Fruit fly (Drosophila melanogaster) whole organism, prepupa: ENCODE data around the gene lsn.

ENCODE experiments used
- Blimp-1 ChIP-seq: fragments of 200-800 bp; sonication (Bioruptor generic); optimal IDR thresholded peaks from 3 replicates; lab custom pipeline; 2017; ENCODE audit warnings: missing biosample characterization, missing genetic modification characterization, mild to moderate bottlenecking, moderate library complexity, missing genetic modification reagents
- CG10669 ChIP-seq: fragments of 200-800 bp; sonication (Bioruptor generic); optimal IDR thresholded peaks from 3 replicates; lab custom pipeline; 2018; ENCODE audit warnings: missing biosample characterization, mild to moderate bottlenecking, missing genetic modification characterization, moderate library complexity
- CG11294 ChIP-seq: fragments of 200-800 bp; sonication (Bioruptor generic); IDR thresholded peaks from 2 replicates; pipeline ENCODE4 v1.3.6; 2022; ENCODE audit warnings: missing biosample characterization, missing genetic modification characterization
- CG11762 ChIP-seq: fragments of 200-800 bp; sonication (Bioruptor generic); optimal IDR thresholded peaks from 3 replicates; lab custom pipeline; 2016; ENCODE audit warnings: missing biosample characterization, missing genetic modification characterization; ENCODE audit not compliant: insufficient read depth
- CG11902 ChIP-seq: fragments of 200-800 bp; sonication (Bioruptor generic); optimal IDR thresholded peaks from 3 replicates; lab custom pipeline; 2016; ENCODE audit warnings: missing biosample characterization, missing genetic modification characterization
- CG15336 ChIP-seq: fragments of 200-800 bp; sonication (Bioruptor generic); IDR thresholded peaks from 2 replicates; pipeline ENCODE4 v1.3.6; 2022; ENCODE audit warnings: missing biosample characterization, missing genetic modification characterization
- CG1621 ChIP-seq: fragments of 200-800 bp; sonication (Bioruptor generic); optimal IDR thresholded peaks from 3 replicates; lab custom pipeline; 2018; ENCODE audit warnings: missing biosample characterization, mild to moderate bottlenecking, missing genetic modification characterization
- CG16779 ChIP-seq: fragments of 200-800 bp; sonication (Bioruptor generic); optimal IDR thresholded peaks from 3 replicates; lab custom pipeline; 2017; ENCODE audit warnings: missing biosample characterization, mild to moderate bottlenecking, missing genetic modification characterization
- CG3032 ChIP-seq: fragments of 200-800 bp; optimal IDR thresholded peaks from 2 replicates; lab custom pipeline; 2019; ENCODE audit warnings: missing biosample characterization, mild to moderate bottlenecking, missing genetic modification characterization, moderate library complexity
- CG31627 ChIP-seq: fragments of 200-800 bp; sonication (Bioruptor generic); optimal IDR thresholded peaks from 3 replicates; lab custom pipeline; 2016; ENCODE audit warnings: missing biosample characterization, missing genetic modification characterization
- CG32006 ChIP-seq: fragments of 200-800 bp; sonication (Bioruptor generic); optimal IDR thresholded peaks from 3 replicates; lab custom pipeline; 2017; ENCODE audit warnings: missing biosample characterization, mild to moderate bottlenecking, missing genetic modification characterization
- CG34406 ChIP-seq: fragments of 200-800 bp; sonication (Bioruptor generic); optimal IDR thresholded peaks from 3 replicates; lab custom pipeline; 2016; ENCODE audit warnings: missing biosample characterization, missing genetic modification characterization
- CG4318 ChIP-seq: fragments of 200-800 bp; sonication (Bioruptor generic); optimal IDR thresholded peaks from 3 replicates; lab custom pipeline; 2017; ENCODE audit warnings: missing biosample characterization, mild to moderate bottlenecking, missing genetic modification characterization
- CG6276 ChIP-seq: fragments of 200-800 bp; sonication (Bioruptor generic); optimal IDR thresholded peaks from 2 replicates; lab custom pipeline; 2017; ENCODE audit warnings: missing biosample characterization, mild to moderate bottlenecking, missing genetic modification characterization
- CG6792 ChIP-seq: fragments of 200-800 bp; sonication (Bioruptor generic); optimal IDR thresholded peaks from 3 replicates; lab custom pipeline; 2016; ENCODE audit warnings: missing biosample characterization, missing genetic modification characterization
- CG6808 ChIP-seq: fragments of 200-800 bp; sonication (Bioruptor generic); optimal IDR thresholded peaks from 3 replicates; lab custom pipeline; 2017; ENCODE audit warnings: missing biosample characterization, missing genetic modification characterization, mild to moderate bottlenecking, moderate library complexity, missing genetic modification reagents
- CG6854 ChIP-seq: fragments of 200-800 bp; sonication (Bioruptor generic); optimal IDR thresholded peaks from 2 replicates; lab custom pipeline; 2017; ENCODE audit warnings: missing biosample characterization, mild to moderate bottlenecking, missing genetic modification characterization
- CG7368 ChIP-seq: fragments of 200-800 bp; sonication (Bioruptor generic); optimal IDR thresholded peaks from 3 replicates; lab custom pipeline; 2016; ENCODE audit warnings: missing biosample characterization, missing genetic modification characterization
- CG8319 ChIP-seq: fragments of 200-800 bp; sonication (Bioruptor generic); optimal IDR thresholded peaks from 3 replicates; lab custom pipeline; 2016; ENCODE audit warnings: missing biosample characterization, missing genetic modification characterization
- CG8632 ChIP-seq: fragments of 200-800 bp; sonication (Bioruptor generic); optimal IDR thresholded peaks from 3 replicates; lab custom pipeline; 2016; ENCODE audit warnings: missing biosample characterization, missing genetic modification characterization
- Eip78C ChIP-seq: fragments of 200-800 bp; sonication (Bioruptor generic); peaks from one replicate; lab custom pipeline; 2016; ENCODE audit warnings: missing biosample characterization, missing genetic modification characterization
- Eip93F ChIP-seq: fragments of 200-800 bp; sonication (Bioruptor generic); optimal IDR thresholded peaks from 2 replicates; lab custom pipeline; 2016; ENCODE audit warnings: missing biosample characterization, mild to moderate bottlenecking, missing genetic modification characterization
- Ets21C ChIP-seq: fragments of 200-800 bp; sonication (Bioruptor generic); optimal IDR thresholded peaks from 3 replicates; lab custom pipeline; 2016; ENCODE audit warnings: missing biosample characterization, missing genetic modification characterization
- Ets96B ChIP-seq: fragments of 200-800 bp; optimal IDR thresholded peaks from 2 replicates; lab custom pipeline; 2019; ENCODE audit warnings: missing biosample characterization, mild to moderate bottlenecking, missing genetic modification characterization, moderate library complexity
- Gug ChIP-seq: fragments of 200-800 bp; sonication (Bioruptor generic); IDR thresholded peaks from 2 replicates; pipeline ENCODE4 v1.3.6; 2022; ENCODE audit warnings: missing biosample characterization, missing genetic modification characterization
- Hr39 ChIP-seq: fragments of 200-800 bp; sonication (Bioruptor generic); optimal IDR thresholded peaks from 2 replicates; lab custom pipeline; 2016; ENCODE audit warnings: missing biosample characterization, missing genetic modification characterization
- Hr4 ChIP-seq: fragments of 200-800 bp; sonication (Bioruptor generic); optimal IDR thresholded peaks from 3 replicates; lab custom pipeline; 2016; ENCODE audit warnings: missing biosample characterization, missing genetic modification characterization
- Met ChIP-seq: fragments of 200-800 bp; sonication (Bioruptor generic); optimal IDR thresholded peaks from 3 replicates; lab custom pipeline; 2016; ENCODE audit warnings: missing biosample characterization, missing genetic modification characterization
- OdsH ChIP-seq: fragments of 200-800 bp; sonication (Bioruptor generic); optimal IDR thresholded peaks from 3 replicates; lab custom pipeline; 2016; ENCODE audit warnings: missing biosample characterization, missing genetic modification characterization
- Smox ChIP-seq: fragments of 200-800 bp; sonication (Bioruptor generic); optimal IDR thresholded peaks from 3 replicates; lab custom pipeline; 2016; ENCODE audit warnings: missing biosample characterization, missing genetic modification characterization
- Sox102F ChIP-seq: fragments of 200-800 bp; sonication (Bioruptor generic); optimal IDR thresholded peaks from 2 replicates; lab custom pipeline; 2016; ENCODE audit warnings: missing biosample characterization, mild to moderate bottlenecking, missing genetic modification characterization
- achi ChIP-seq: fragments of 200-800 bp; sonication (Bioruptor generic); optimal IDR thresholded peaks from 3 replicates; lab custom pipeline; 2016; ENCODE audit warnings: missing biosample characterization, missing genetic modification characterization
- acj6 ChIP-seq: fragments of 200-800 bp; sonication (Bioruptor generic); optimal IDR thresholded peaks from 3 replicates; lab custom pipeline; 2016; ENCODE audit warnings: missing biosample characterization, missing genetic modification characterization
- dsx ChIP-seq: fragments of 200-800 bp; optimal IDR thresholded peaks from 3 replicates; lab custom pipeline; 2019; ENCODE audit warnings: missing biosample characterization, mild to moderate bottlenecking, missing genetic modification characterization, moderate library complexity; ENCODE audit not compliant: poor library complexity, severe bottlenecking
- eg ChIP-seq: fragments of 200-800 bp; sonication (Bioruptor generic); IDR thresholded peaks from 3 replicates; pipeline ENCODE4 v1.3.6; 2022; ENCODE audit warnings: missing biosample characterization, missing genetic modification characterization
- fd59A ChIP-seq: fragments of 200-800 bp; sonication (Bioruptor generic); optimal IDR thresholded peaks from 2 replicates; lab custom pipeline; 2017; ENCODE audit warnings: missing biosample characterization, mild to moderate bottlenecking, missing genetic modification characterization, missing genetic modification reagents
- fkh ChIP-seq: fragments of 200-800 bp; sonication (Bioruptor generic); optimal IDR thresholded peaks from 3 replicates; lab custom pipeline; 2017; ENCODE audit warnings: missing biosample characterization, mild to moderate bottlenecking, missing genetic modification characterization, moderate library complexity
- lz ChIP-seq: fragments of 200-800 bp; sonication (Bioruptor generic); optimal IDR thresholded peaks from 3 replicates; lab custom pipeline; 2016; ENCODE audit warnings: missing biosample characterization, missing genetic modification characterization
- pdm3 ChIP-seq: fragments of 200-800 bp; sonication (Bioruptor generic); optimal IDR thresholded peaks from 3 replicates; lab custom pipeline; 2016; ENCODE audit warnings: missing biosample characterization, missing genetic modification characterization
- salr ChIP-seq, 2 experiments: fragments of 200-800 bp; sonication (Bioruptor generic); optimal IDR thresholded peaks; 3 replicates each; lab custom pipeline; 2016 to 2018; ENCODE audit warnings: missing biosample characterization in 2 of 2, missing genetic modification characterization in 2 of 2, mild to moderate bottlenecking in 1 of 2
- ss ChIP-seq, 2 experiments: fragments of 200-800 bp; sonication (Bioruptor generic); optimal IDR thresholded peaks; 2 replicates in 1 of 2; 3 replicates in 1 of 2; lab custom pipeline; 2017 to 2018; ENCODE audit warnings: mild to moderate bottlenecking in 2 of 2, missing biosample characterization in 2 of 2, missing genetic modification characterization in 2 of 2, moderate library complexity in 1 of 2
- svp ChIP-seq: fragments of 200-800 bp; sonication (Bioruptor generic); peaks from one replicate; lab custom pipeline; 2016; ENCODE audit warnings: missing biosample characterization, missing genetic modification characterization
- topi ChIP-seq: fragments of 200-800 bp; sonication (Bioruptor generic); optimal IDR thresholded peaks from 3 replicates; lab custom pipeline; 2016; ENCODE audit warnings: missing biosample characterization, missing genetic modification characterization
- vri ChIP-seq: fragments of 200-800 bp; sonication (Bioruptor generic); optimal IDR thresholded peaks from 3 replicates; lab custom pipeline; 2016; ENCODE audit warnings: missing biosample characterization, mild to moderate bottlenecking, missing genetic modification characterization

Gene lsn

dm6 chr3R:21839636-21840035, 25.3 kb upstream of the lsn start (continued):
- TF ChIP-seq Smox = peak; percentile 41
- TF ChIP-seq CG34406 (GFP tag; lab: Kevin White, UChicago) = peak; percentile 86
- peak; percentile 74 for TF ChIP-seq CG10669
- TF ChIP-seq CG11294 = no peak
- peak; percentile 72 for TF ChIP-seq acj6 (GFP tag; lab: Kevin White, UChicago)
- TF ChIP-seq CG11762 (GFP tag; lab: Kevin White, UChicago) = peak; percentile 20
- TF ChIP-seq svp (GFP tag; lab: Kevin White, UChicago) = peak; percentile 57
- peak; percentile 50 for TF ChIP-seq CG4318 (GFP tag; lab: Kevin White, UChicago)
- peak; percentile 16 for TF ChIP-seq CG8319 (GFP tag; lab: Kevin White, UChicago)
- TF ChIP-seq CG6276 (GFP tag; lab: Kevin White, UChicago) = peak; percentile 88
- peak; percentile 12 for TF ChIP-seq CG6792 (GFP tag; lab: Kevin White, UChicago)

- TF ChIP-seq CG7368 (GFP tag; lab: Kevin White, UChicago) = no peak
- TF ChIP-seq Sox102F (GFP tag; lab: Kevin White, UChicago) = no peak
- no peak for TF ChIP-seq Ets21C (GFP tag; lab: Kevin White, UChicago)
- TF ChIP-seq CG34406 (GFP tag; lab: Kevin White, UChicago) = no peak
- no peak for TF ChIP-seq Ets96B (tag; lab: Kevin White, UChicago)
- TF ChIP-seq Eip78C (GFP tag; lab: Kevin White, UChicago) = peak; percentile 17
- peak; percentile 49 for TF ChIP-seq vri (GFP tag; lab: Kevin White, UChicago)
- no peak for TF ChIP-seq CG8632 (GFP tag; lab: Kevin White, UChicago)
Measured at dm6 chr3R:21840432-21840831, 24.5 kb upstream of the lsn start.

DNA sequence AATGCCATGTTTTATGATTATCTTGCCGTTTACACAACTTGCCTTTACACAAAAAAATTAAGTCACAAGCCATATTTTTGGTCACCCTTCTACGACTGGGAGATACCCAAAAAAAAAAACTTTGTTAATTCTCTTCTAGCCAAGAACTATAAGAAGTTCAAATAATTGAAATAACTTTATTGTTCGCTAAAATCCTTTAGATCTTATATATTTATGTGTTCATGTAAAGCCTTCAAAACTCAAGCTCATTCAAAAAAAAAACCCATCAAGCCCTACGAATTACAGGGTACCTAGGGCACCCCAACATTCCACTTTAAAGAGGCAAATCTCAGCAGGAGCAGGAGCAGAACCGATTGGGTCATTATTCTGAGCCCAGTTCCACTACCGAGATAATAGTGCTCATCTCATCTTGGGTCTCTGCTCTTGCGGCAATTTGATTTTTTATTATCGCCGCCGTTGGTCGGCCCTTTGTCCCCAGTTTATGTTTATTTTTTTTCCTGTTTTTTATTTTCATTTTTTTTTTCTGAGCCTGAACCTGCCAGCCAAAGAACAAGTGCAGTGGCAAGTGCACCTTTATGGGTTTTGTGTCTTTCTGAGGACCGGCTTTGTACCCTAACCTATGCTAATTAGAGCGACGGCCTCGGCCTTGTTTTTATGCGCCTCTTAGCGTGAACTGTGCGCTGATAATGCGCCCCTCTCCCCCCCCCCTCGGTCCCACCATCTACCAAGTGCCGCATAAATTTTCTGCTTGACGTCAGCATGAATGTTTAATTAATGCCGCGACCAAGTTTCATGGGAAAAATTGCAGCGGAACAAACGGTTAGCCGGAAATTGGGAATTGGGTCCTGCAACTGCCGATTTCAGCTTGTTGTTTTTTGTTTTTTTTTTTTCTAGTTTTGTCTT, 23.2 kb upstream of the lsn start:
- TF ChIP-seq Smox (peak; percentile 13), CG6854 (GFP tag; lab: Kevin White, UChicago) (no peak), CG3032 (tag; lab: Kevin White, UChicago) (no peak), Hr39 (GFP tag; lab: Kevin White, UChicago) (peak; percentile 19), fkh (GFP tag; lab: Kevin White, UChicago) (no peak), fd59A (GFP tag; lab: Kevin White, UChicago) (no peak), dsx (GFP tag; lab: Kevin White, UChicago) (no peak), Hr4 (no peak), Blimp-1 (GFP tag; lab: Kevin White, UChicago) (no peak), pdm3 (GFP tag; lab: Kevin White, UChicago) (no peak), Ets96B (tag; lab: Kevin White, UChicago) (no peak), lz (GFP tag; lab: Kevin White, UChicago) (peak; percentile 6), Sox102F (GFP tag; lab: Kevin White, UChicago) (no peak), CG1621 (tag; lab: Kevin White, UChicago) (no peak), CG6276 (GFP tag; lab: Kevin White, UChicago) (no peak), CG8319 (GFP tag; lab: Kevin White, UChicago) (no peak), achi (GFP tag; lab: Kevin White, UChicago) (peak; percentile 1), acj6 (GFP tag; lab: Kevin White, UChicago) (peak; percentile 42), CG16779 (tag; lab: Kevin White, UChicago) (no peak), ss (GFP tag; optimal IDR thresholded peaks at IDR 0.05; lab: Kevin White, UChicago) (peak; percentile 28), CG7368 (GFP tag; lab: Kevin White, UChicago) (no peak), eg (GFP tag; lab: Robert Waterston, UW) (no peak), topi (GFP tag; lab: Kevin White, UChicago) (peak; percentile 32), OdsH (GFP tag; lab: Kevin White, UChicago) (no peak), CG11902 (GFP tag; lab: Kevin White, UChicago) (no peak), salr (GFP tag; optimal IDR thresholded peaks at IDR 0.05; lab: Kevin White, UChicago) (no peak), CG31627 (GFP tag; lab: Kevin White, UChicago) (peak; percentile 31), Eip93F (no peak), Eip78C (GFP tag; lab: Kevin White, UChicago) (peak; percentile 70), CG32006 (no peak), CG15336 (no peak), svp (GFP tag; lab: Kevin White, UChicago) (peak; percentile 71), CG11762 (GFP tag; lab: Kevin White, UChicago) (peak; percentile 4), Gug (GFP tag; lab: Robert Waterston, UW) (no peak), Met (peak; percentile 32), CG6808 (peak; percentile 44), CG8632 (GFP tag; lab: Kevin White, UChicago) (no peak)
